Fruit fly (Drosophila melanogaster) whole organism, wandering third instar larva: ENCODE data around the gene cher.

Experiments
- Abd-B ChIP-seq: fragments of >200 bp; optimal IDR thresholded peaks from 2 replicates; lab custom pipeline; 2017; ENCODE audit warnings: missing biosample characterization, missing genetic modification characterization
- CG32264 ChIP-seq: fragments of 200-800 bp; sonication (Bioruptor generic); optimal IDR thresholded peaks from 2 replicates; lab custom pipeline; 2016; ENCODE audit warnings: missing biosample characterization, missing genetic modification characterization
- CG9705 ChIP-seq: fragments of 200-800 bp; sonication (Bioruptor generic); optimal IDR thresholded peaks from 2 replicates; lab custom pipeline; 2018; ENCODE audit warnings: missing biosample characterization, mild to moderate bottlenecking, missing genetic modification characterization
- CrebA ChIP-seq: fragments of 200-800 bp; sonication (Bioruptor generic); optimal IDR thresholded peaks from 2 replicates; lab custom pipeline; 2016; ENCODE audit warnings: missing biosample characterization, mild to moderate bottlenecking, missing genetic modification characterization, borderline replicate concordance
- Dif ChIP-seq: fragments of 200-275, 200-300 bp; sonication (Bioruptor generic); optimal IDR thresholded peaks from 2 replicates; lab custom pipeline; 2018; ENCODE audit warnings: missing biosample characterization, missing genetic modification characterization; ENCODE audit not compliant: partially characterized antibody
- GATAd ChIP-seq: sonication (Bioruptor generic); optimal IDR thresholded peaks from 2 replicates; lab custom pipeline; 2016; ENCODE audit warnings: missing biosample characterization, missing genetic modification characterization
- HLH106 ChIP-seq: fragments of 200-800 bp; optimal IDR thresholded peaks from 3 replicates; lab custom pipeline; 2019; ENCODE audit warnings: missing biosample characterization, mild to moderate bottlenecking, missing genetic modification characterization, moderate library complexity
- Hnf4 ChIP-seq: fragments of 200-800 bp; sonication (Bioruptor generic); optimal IDR thresholded peaks from 2 replicates; lab custom pipeline; 2016; ENCODE audit warnings: missing biosample characterization, mild to moderate bottlenecking, missing genetic modification characterization
- Hr83 ChIP-seq: fragments of 200-300 bp; sonication (Bioruptor generic); optimal IDR thresholded peaks from 2 replicates; lab custom pipeline; 2016; ENCODE audit warnings: missing biosample characterization, mild to moderate bottlenecking, missing genetic modification characterization, moderate library complexity; ENCODE audit not compliant: poor library complexity, severe bottlenecking
- Jra ChIP-seq: sonication (Bioruptor generic); optimal IDR thresholded peaks from 2 replicates; lab custom pipeline; 2016; ENCODE audit warnings: missing biosample characterization, missing genetic modification characterization
- Myc ChIP-seq: fragments of >200 bp; optimal IDR thresholded peaks from 2 replicates; lab custom pipeline; 2017
- N ChIP-seq: fragments of >200 bp; optimal IDR thresholded peaks from 2 replicates; lab custom pipeline; 2018; ENCODE audit warnings: missing biosample characterization, missing external identifiers, missing genetic modification characterization
- OdsH ChIP-seq: fragments of 200-800 bp; sonication (Bioruptor generic); optimal IDR thresholded peaks from 2 replicates; lab custom pipeline; 2016; ENCODE audit warnings: missing biosample characterization, mild to moderate bottlenecking, missing genetic modification characterization
- Rel ChIP-seq, 2 experiments: fragments of 200-800 bp; sonication (Bioruptor generic) in 1 of 2; optimal IDR thresholded peaks; 2 replicates in 1 of 2; 3 replicates in 1 of 2; lab custom pipeline; 2016 to 2019; ENCODE audit warnings: mild to moderate bottlenecking in 2 of 2, missing biosample characterization in 2 of 2, missing genetic modification characterization in 2 of 2, moderate library complexity in 1 of 2
- Sp1 ChIP-seq: fragments of 200-800 bp; sonication (Bioruptor generic); optimal IDR thresholded peaks from 3 replicates; lab custom pipeline; 2019; ENCODE audit warnings: missing biosample characterization, mild to moderate bottlenecking, missing genetic modification characterization, moderate library complexity
- Vsx2 ChIP-seq: fragments of 200-300, 225-300 bp; sonication (Bioruptor generic); optimal IDR thresholded peaks from 2 replicates; lab custom pipeline; 2018; ENCODE audit warnings: missing biosample characterization, missing genetic modification characterization; ENCODE audit not compliant: partially characterized antibody
- br ChIP-seq: fragments of 200-800 bp; sonication (Bioruptor generic); optimal IDR thresholded peaks from 2 replicates; lab custom pipeline; 2016; ENCODE audit warnings: missing biosample characterization, missing genetic modification characterization
- brk ChIP-seq: fragments of 200-800 bp; sonication (Bioruptor generic); optimal IDR thresholded peaks from 2 replicates; lab custom pipeline; 2016; ENCODE audit warnings: missing biosample characterization, mild to moderate bottlenecking, missing genetic modification characterization
- dl ChIP-seq, 2 experiments: fragments of 175-275, 200-275 bp in 1 of 2; fragments of 200-275 bp in 1 of 2; sonication (Bioruptor generic); optimal IDR thresholded peaks; lab custom pipeline; 2018; ENCODE audit warnings: mild to moderate bottlenecking in 2 of 2, missing biosample characterization in 2 of 2, missing genetic modification characterization in 2 of 2, moderate library complexity in 2 of 2; ENCODE audit not compliant: partially characterized antibody in 2 of 2, insufficient read depth in 1 of 2
- dsf ChIP-seq: sonication (Bioruptor generic); optimal IDR thresholded peaks from 2 replicates; lab custom pipeline; 2016; ENCODE audit warnings: missing biosample characterization, missing genetic modification characterization, borderline replicate concordance
- ey ChIP-seq: fragments of 200-800 bp; sonication (Bioruptor generic); optimal IDR thresholded peaks from 2 replicates; lab custom pipeline; 2016; ENCODE audit warnings: missing biosample characterization, missing genetic modification characterization
- foxo ChIP-seq, 2 experiments: fragments of 200-800 bp; sonication (Bioruptor generic); optimal IDR thresholded peaks; 2 replicates in 1 of 2; 3 replicates in 1 of 2; lab custom pipeline; 2016 to 2017; ENCODE audit warnings: missing biosample characterization in 2 of 2, missing genetic modification characterization in 2 of 2
- fru ChIP-seq: fragments of 200-800 bp; sonication (Bioruptor generic); optimal IDR thresholded peaks from 3 replicates; lab custom pipeline; 2016; ENCODE audit warnings: missing biosample characterization, mild to moderate bottlenecking, missing genetic modification characterization
- h ChIP-seq: fragments of 200-800 bp; sonication (Bioruptor generic); optimal IDR thresholded peaks from 3 replicates; lab custom pipeline; 2016; ENCODE audit warnings: missing biosample characterization, mild to moderate bottlenecking, missing genetic modification characterization
- jim ChIP-seq: fragments of 175-275, 200-325 bp; sonication (Bioruptor generic); optimal IDR thresholded peaks from 2 replicates; lab custom pipeline; 2016; ENCODE audit warnings: missing biosample characterization, mild to moderate bottlenecking, missing genetic modification characterization
- lola ChIP-seq: fragments of >200 bp; optimal IDR thresholded peaks from 2 replicates; lab custom pipeline; 2017; ENCODE audit warnings: missing biosample characterization, missing genetic modification characterization
- pan ChIP-seq: fragments of >200 bp; optimal IDR thresholded peaks from 2 replicates; lab custom pipeline; 2017
- psq ChIP-seq: fragments of 200-800 bp; sonication (Bioruptor generic); optimal IDR thresholded peaks from 3 replicates; lab custom pipeline; 2017; ENCODE audit warnings: missing biosample characterization, mild to moderate bottlenecking, missing genetic modification characterization, moderate library complexity
- rgr ChIP-seq: fragments of 200-800 bp; sonication (Bioruptor generic); optimal IDR thresholded peaks from 3 replicates; lab custom pipeline; 2016; ENCODE audit warnings: missing biosample characterization, mild to moderate bottlenecking, missing genetic modification characterization
- sage ChIP-seq: fragments of 200-800 bp; sonication (Bioruptor generic); optimal IDR thresholded peaks from 2 replicates; lab custom pipeline; 2016; ENCODE audit warnings: missing biosample characterization, mild to moderate bottlenecking, missing genetic modification characterization
- sv ChIP-seq: fragments of 200-800 bp; sonication (Bioruptor generic); optimal IDR thresholded peaks from 3 replicates; lab custom pipeline; 2016; ENCODE audit warnings: missing biosample characterization, missing genetic modification characterization
- tai ChIP-seq: sonication (Bioruptor generic); optimal IDR thresholded peaks from 2 replicates; lab custom pipeline; 2016; ENCODE audit warnings: missing biosample characterization, missing genetic modification characterization
- usp ChIP-seq: fragments of >200 bp; optimal IDR thresholded peaks from 2 replicates; lab custom pipeline; 2017; ENCODE audit warnings: missing biosample characterization, missing genetic modification characterization
- woc ChIP-seq: sonication (Bioruptor generic); optimal IDR thresholded peaks from 2 replicates; lab custom pipeline; 2016; ENCODE audit warnings: missing biosample characterization, mild to moderate bottlenecking, missing genetic modification characterization

The cher gene

DNA sequence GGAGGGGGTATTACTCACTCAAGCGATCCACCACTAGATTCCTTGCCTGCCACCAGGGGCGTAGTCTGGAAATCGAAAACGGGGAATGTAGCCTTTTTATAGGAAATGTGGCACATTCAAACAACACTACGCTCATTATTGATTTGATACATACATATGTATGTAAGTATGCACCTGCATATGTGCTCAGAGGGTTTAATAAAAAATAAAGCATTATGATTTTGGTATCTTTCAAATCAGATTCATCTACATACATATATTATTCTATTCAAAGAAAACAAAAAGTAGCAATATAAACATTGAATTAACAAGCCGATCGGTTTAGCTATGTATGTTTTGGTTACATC lies 68.3 kb downstream of the cher start:
- TF ChIP-seq foxo (GFP tag; optimal IDR thresholded peaks at IDR 0.05; lab: Kevin White, UChicago), result peak in 1 of 2 experiments; percentile 38
- peak; percentile 4 for TF ChIP-seq HLH106
- TF ChIP-seq rgr (GFP tag; lab: Kevin White, UChicago), result peak; percentile 6
- TF ChIP-seq br (GFP tag; lab: Kevin White, UChicago), result no peak
- no peak for TF ChIP-seq lola (GFP tag; lab: Kevin White, UChicago)
- TF ChIP-seq, all 38 proteins: peak for 3

DNA sequence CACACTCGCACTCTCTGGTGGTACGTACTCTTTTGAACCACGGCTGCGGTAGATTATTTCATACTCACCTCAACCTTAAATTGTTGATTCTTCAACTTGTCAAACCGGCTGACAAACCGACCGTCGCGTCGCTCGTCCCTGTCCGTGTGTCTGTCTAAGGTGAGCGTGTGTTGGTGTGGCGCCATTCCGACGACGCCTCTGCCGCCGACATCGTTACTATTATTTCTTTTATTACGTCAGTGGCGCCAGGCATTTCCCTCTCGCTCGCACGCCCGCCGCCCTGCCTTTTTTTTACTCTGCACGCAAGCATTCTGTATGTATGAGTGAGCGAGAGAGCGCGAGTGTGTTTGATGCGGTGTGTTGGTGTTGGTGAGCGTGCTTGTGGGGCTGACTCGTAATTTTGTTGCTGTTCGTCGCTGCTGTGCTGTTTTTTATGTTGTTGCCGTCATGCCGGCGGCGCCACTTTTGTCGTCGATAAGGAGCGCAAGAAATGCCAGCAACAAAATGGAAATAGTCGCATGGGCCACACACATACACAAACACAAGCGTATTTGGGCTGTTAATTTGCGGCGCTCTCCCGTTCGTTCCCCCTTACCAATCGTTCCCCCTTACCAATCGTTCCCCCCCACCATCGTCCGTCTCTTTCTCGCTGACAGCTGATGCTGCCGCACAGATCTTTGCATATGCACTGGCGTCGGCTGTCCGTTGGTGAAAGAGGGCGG lies 68.8 kb downstream of the cher start:
- TF ChIP-seq Hr83 (GFP tag; lab: Kevin White, UChicago) (peak; percentile 52), woc (GFP tag; lab: Kevin White, UChicago) (no peak), psq (peak; percentile 56), Rel (GFP tag; optimal IDR thresholded peaks at IDR 0.05; lab: Kevin White, UChicago) (peak; percentile 76), Rel (tag; optimal IDR thresholded peaks at IDR 0.05; lab: Kevin White, UChicago) (peak; percentile 23), fru (GFP tag; lab: Kevin White, UChicago) (peak; percentile 62), Abd-B (GFP tag; lab: Kevin White, UChicago) (peak; percentile 60), N (GFP tag; lab: Kevin White, UChicago) (peak; percentile 84), usp (no peak), brk (peak; percentile 94), GATAd (no peak), rgr (GFP tag; lab: Kevin White, UChicago) (peak; percentile 27), Jra (GFP tag; lab: Kevin White, UChicago) (peak; percentile 8), pan (no peak), Myc (lab: Kevin White, UChicago) (no peak), h (GFP tag; lab: Kevin White, UChicago) (peak; percentile 71), Vsx2 (GFP tag; lab: Kevin White, UChicago) (peak; percentile 78), Sp1 (GFP tag; lab: Kevin White, UChicago) (peak; percentile 48), CrebA (GFP tag; lab: Kevin White, UChicago) (peak; percentile 50), jim (peak; percentile 82), Dif (GFP tag; lab: Kevin White, UChicago) (peak; percentile 64), OdsH (GFP tag; lab: Kevin White, UChicago) (peak; percentile 45), foxo (GFP tag; optimal IDR thresholded peaks at IDR 0.05; lab: Kevin White, UChicago) (peak; percentile 2 to 25), br (GFP tag; lab: Kevin White, UChicago) (peak; percentile 33), dl (GFP tag; optimal IDR thresholded peaks at IDR 0.05; lab: Kevin White, UChicago; ENCODE audit: insufficient read depth in 1 of 2, partially characterized antibody in 2 of 2) (peak; percentile 26 to 31)

DNA sequence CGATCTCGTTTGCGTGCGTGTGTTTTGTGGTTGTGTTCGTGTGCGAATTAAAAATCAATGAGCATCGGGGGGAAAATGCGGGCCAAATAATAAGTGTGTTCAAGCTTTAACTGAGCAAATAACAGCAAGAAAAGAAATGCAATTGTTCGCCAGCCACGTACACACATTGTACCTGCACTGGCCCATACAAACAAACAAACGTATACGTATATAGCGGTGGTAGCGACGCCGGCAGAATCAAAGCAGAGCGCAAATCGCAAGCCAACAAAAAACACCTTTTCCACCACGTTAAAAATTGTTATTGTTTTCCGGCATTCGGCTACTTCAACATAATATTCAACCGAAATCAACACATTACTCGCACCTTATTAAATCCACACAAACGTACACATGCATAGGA lies 70.7 kb downstream of the cher start:
- TF ChIP-seq HLH106, result no peak

DNA sequence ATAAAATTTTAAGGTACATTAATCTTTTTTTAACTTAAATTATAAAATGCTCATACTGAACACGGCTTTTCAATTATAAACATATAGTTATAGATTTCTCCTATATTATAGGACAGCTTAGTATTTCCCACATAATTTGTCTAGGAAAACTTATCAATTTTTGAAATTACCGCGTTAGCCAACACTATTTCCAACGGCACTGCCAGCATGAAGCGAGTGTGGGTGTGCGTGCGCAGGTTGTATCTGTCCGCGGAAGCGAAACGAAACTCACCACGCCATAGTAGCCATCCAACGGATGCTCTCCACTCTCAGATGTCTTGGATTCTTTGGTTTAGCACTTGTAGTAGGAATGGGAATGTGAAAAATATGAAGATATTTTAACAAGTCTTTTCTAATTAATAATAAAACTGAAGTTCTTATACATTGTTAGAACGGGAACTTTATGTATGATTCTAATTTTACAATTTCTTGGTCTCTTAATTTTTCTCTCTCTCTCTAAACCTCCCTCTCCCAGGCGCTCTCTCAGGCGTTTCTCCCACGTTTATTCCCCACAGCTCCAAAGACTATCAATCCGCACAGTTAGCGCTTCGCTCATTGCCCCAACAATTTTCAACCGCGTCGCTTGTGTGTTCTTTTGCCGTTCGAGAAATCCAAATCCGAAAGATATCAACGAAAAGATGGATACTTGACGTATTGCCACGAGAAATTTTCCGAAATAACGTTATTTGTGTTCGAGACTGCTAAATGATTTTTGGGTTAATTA lies 71.6 kb downstream of the cher start, which contains the start of gene Dad:
Dad (plus strand) TSS at position 593 of the 763 bp plus-strand sequence.
- TF ChIP-seq Myc (lab: Kevin White, UChicago), result no peak
- peak; percentile 55 for TF ChIP-seq tai (GFP tag; lab: Kevin White, UChicago)
- no peak for TF ChIP-seq dsf (GFP tag; lab: Kevin White, UChicago)
- TF ChIP-seq h (GFP tag; lab: Kevin White, UChicago), result peak; percentile 83
- TF ChIP-seq psq, result no peak
- peak; percentile 51 for TF ChIP-seq Hr83 (GFP tag; lab: Kevin White, UChicago)
- TF ChIP-seq CG9705, result no peak
- peak; percentile 53 to 70 for TF ChIP-seq dl (GFP tag; optimal IDR thresholded peaks at IDR 0.05; lab: Kevin White, UChicago; ENCODE audit: insufficient read depth in 1 of 2, partially characterized antibody in 2 of 2)
- peak; percentile 55 for TF ChIP-seq HLH106
- peak; percentile 10 for TF ChIP-seq Rel (GFP tag; optimal IDR thresholded peaks at IDR 0.05; lab: Kevin White, UChicago)
- peak; percentile 8 for TF ChIP-seq Rel (tag; optimal IDR thresholded peaks at IDR 0.05; lab: Kevin White, UChicago)
- no peak for TF ChIP-seq woc (GFP tag; lab: Kevin White, UChicago)
- TF ChIP-seq Vsx2 (GFP tag; lab: Kevin White, UChicago), result peak; percentile 20
- no peak for TF ChIP-seq GATAd
- TF ChIP-seq OdsH (GFP tag; lab: Kevin White, UChicago), result peak; percentile 49
- no peak for TF ChIP-seq Jra (GFP tag; lab: Kevin White, UChicago)
- TF ChIP-seq Dif (GFP tag; lab: Kevin White, UChicago), result peak; percentile 66
- no peak for TF ChIP-seq jim
- TF ChIP-seq Sp1 (GFP tag; lab: Kevin White, UChicago), result peak; percentile 34
- peak in 1 of 2 experiments; percentile 71 for TF ChIP-seq foxo (GFP tag; optimal IDR thresholded peaks at IDR 0.05; lab: Kevin White, UChicago)
- TF ChIP-seq ey, result peak; percentile 49
- peak; percentile 48 for TF ChIP-seq Hnf4 (GFP tag; lab: Kevin White, UChicago)
- peak; percentile 49 for TF ChIP-seq sage (GFP tag; lab: Kevin White, UChicago)
- TF ChIP-seq rgr (GFP tag; lab: Kevin White, UChicago), result peak; percentile 78
- TF ChIP-seq CG32264 (GFP tag; lab: Kevin White, UChicago), result peak; percentile 1
- TF ChIP-seq N (GFP tag; lab: Kevin White, UChicago), result no peak
- TF ChIP-seq CrebA (GFP tag; lab: Kevin White, UChicago), result peak; percentile 8
- TF ChIP-seq sv, result no peak
- TF ChIP-seq brk, result peak; percentile 64
- TF ChIP-seq fru (GFP tag; lab: Kevin White, UChicago), result peak; percentile 69
- peak; percentile 75 for TF ChIP-seq br (GFP tag; lab: Kevin White, UChicago)
